Fruit fly (Drosophila melanogaster) whole organism: ENCODE measurements around the gene CG34409.

Experiments
- EcR ChIP-seq, 2 experiments: fragments of >200 bp; optimal IDR thresholded peaks; 2 replicates each; lab custom pipeline; 2017; ENCODE audit warnings: missing biosample characterization in 2 of 2, missing genetic modification characterization in 2 of 2, missing genetic modification reagents in 2 of 2
- usp ChIP-seq: fragments of >200 bp; optimal IDR thresholded peaks from 2 replicates; lab custom pipeline; 2017; ENCODE audit warnings: missing biosample characterization, missing genetic modification characterization, mixed read lengths

- TF ChIP-seq usp (GFP tag; lab: Kevin White, UChicago), result no peak
- no peak for TF ChIP-seq EcR (GFP tag; optimal IDR thresholded peaks at IDR 0.05; lab: Kevin White, UChicago)
Measured at dm6 chr3R:9733150-9733549, 13.0 kb downstream of the CG34409 start, which contains the start of gene alphaTub85E.
